Worm (Caenorhabditis elegans) whole organism, early embryonic: ENCODE measurements around the gene pag-3.
A peak's percentile ranks its signal among the peaks of the same experiment; 100 is the strongest.
"Not testable (repeated sequence)": the region's sequence is repeated elsewhere in the genome, so short reads cannot be mapped to it uniquely, and the experiment has no call there.

Experiments
- B0310.2 ChIP-seq: sonication (generic microtip); optimal IDR thresholded peaks from 2 replicates; lab custom pipeline; 2016; ENCODE audit warnings: mild to moderate bottlenecking, missing genetic modification characterization, missing compliant biosample characterization
- F13C5.2 ChIP-seq: sonication (generic microtip); optimal IDR thresholded peaks from 2 replicates; lab custom pipeline; 2017; ENCODE audit warnings: mild to moderate bottlenecking, missing genetic modification characterization, inconsistent platforms, missing compliant biosample characterization
- aly-1 ChIP-seq: sonication (generic microtip); optimal IDR thresholded peaks from 2 replicates; lab custom pipeline; 2016; ENCODE audit warnings: missing genetic modification characterization, missing compliant biosample characterization
- ama-1 ChIP-seq: fragments of 150-350 bp; optimal IDR thresholded peaks from 2 replicates; lab custom pipeline; 2014
- ceh-13 ChIP-seq: fragments of 200-800 bp; sonication (Bioruptor generic); optimal IDR thresholded peaks from 2 replicates; lab custom pipeline; 2018; ENCODE audit warnings: mild to moderate bottlenecking, missing genetic modification characterization, missing compliant biosample characterization
- ceh-36 ChIP-seq: sonication (generic microtip); optimal IDR thresholded peaks from 2 replicates; lab custom pipeline; 2016; ENCODE audit warnings: missing genetic modification characterization, inconsistent platforms, missing compliant biosample characterization
- ets-7 ChIP-seq: sonication (generic microtip); optimal IDR thresholded peaks from 2 replicates; lab custom pipeline; 2016; ENCODE audit warnings: missing genotype, missing genetic modification characterization, missing compliant biosample characterization
- flt-1 ChIP-seq: fragments of 200-800 bp; sonication (Bioruptor generic); IDR thresholded peaks from 2 replicates; pipeline ENCODE4 v1.3.6; 2022; ENCODE audit warnings: missing genetic modification characterization, missing compliant biosample characterization
- hmbx-1 ChIP-seq: sonication (generic microtip); optimal IDR thresholded peaks from 2 replicates; lab custom pipeline; 2016; ENCODE audit warnings: mild to moderate bottlenecking, missing genetic modification characterization, missing compliant biosample characterization
- hmg-4 ChIP-seq: fragments of 200-800 bp; sonication (Bioruptor generic); optimal IDR thresholded peaks from 2 replicates; lab custom pipeline; 2018; ENCODE audit warnings: mild to moderate bottlenecking, missing genetic modification characterization, missing compliant biosample characterization
- hnd-1 ChIP-seq: sonication (generic microtip); optimal IDR thresholded peaks from 2 replicates; lab custom pipeline; 2016; ENCODE audit warnings: missing genetic modification characterization, missing compliant biosample characterization
- pes-1 ChIP-seq: fragments of 200-800 bp; sonication (Bioruptor generic); IDR thresholded peaks from 2 replicates; pipeline ENCODE4 v1.3.6; 2022; ENCODE audit warnings: missing genetic modification reagents, missing genetic modification characterization, missing compliant biosample characterization
- scrt-1 ChIP-seq: fragments of 200-800 bp; sonication (Bioruptor generic); IDR thresholded peaks from 2 replicates; pipeline ENCODE4 v1.3.6; 2022; ENCODE audit warnings: missing genetic modification characterization, missing compliant biosample characterization
- sea-1 ChIP-seq: fragments of 200-800 bp; sonication (Bioruptor generic); conservative IDR thresholded peaks from 2 replicates; pipeline ENCODE4 v1.3.6; 2022; ENCODE audit warnings: missing genetic modification characterization, missing compliant biosample characterization
- tbx-11 ChIP-seq: fragments of 200-800 bp; sonication (Bioruptor generic); IDR thresholded peaks from 2 replicates; pipeline ENCODE4 v1.3.6; 2022; ENCODE audit warnings: missing genetic modification characterization, missing compliant biosample characterization
- tbx-37 ChIP-seq: fragments of 200-800 bp; sonication (Bioruptor generic); conservative IDR thresholded peaks from 2 replicates; pipeline ENCODE4 v1.3.6; 2022; ENCODE audit warnings: missing genetic modification reagents, missing genetic modification characterization, missing compliant biosample characterization
- tra-4 ChIP-seq: sonication (generic microtip); optimal IDR thresholded peaks from 2 replicates; lab custom pipeline; 2017; ENCODE audit warnings: missing genetic modification characterization, missing compliant biosample characterization

The pag-3 gene

DNA sequence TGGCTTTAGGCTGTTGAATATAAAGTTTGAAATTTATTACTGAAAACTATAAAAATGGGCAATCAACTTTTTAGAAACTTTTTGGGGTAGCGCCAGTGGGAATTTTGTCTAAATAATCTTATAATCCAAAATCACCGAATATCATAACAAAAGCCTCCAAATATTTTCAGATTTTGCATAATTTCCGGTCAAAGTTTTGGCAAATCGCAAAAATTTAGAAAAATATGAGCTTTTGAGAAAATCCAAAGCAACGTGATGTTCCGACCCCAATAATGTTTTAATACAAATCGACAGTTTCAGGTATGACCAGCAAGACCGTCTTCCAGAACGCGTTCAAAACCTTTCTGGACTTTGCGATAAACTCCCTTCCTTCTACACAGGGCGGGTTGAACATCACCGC, 24.9 kb upstream of the pag-3 start, which contains the start of gene emre-1:
TSS of gene emre-1 (plus strand) at position 301 of the 400 bp plus-strand sequence.
- TF ChIP-seq F13C5.2 (no peak), tbx-37 (GFP tag; lab: Robert Waterston, UW) (no peak), pes-1 (GFP tag; lab: Robert Waterston, UW) (no peak), ets-7 (no peak), scrt-1 (GFP tag; lab: Robert Waterston, UW) (no peak), hmg-4 (no peak), flt-1 (no peak), hnd-1 (no peak), ceh-36 (no peak), ceh-13 (GFP tag; lab: Kevin White, UChicago) (no peak), aly-1 (no peak), B0310.2 (tag; lab: Kevin White, UChicago) (no peak), ama-1 (lab: Kevin White, UChicago) (no peak), hmbx-1 (tag; lab: Kevin White, UChicago) (no peak), tra-4 (tag; lab: Kevin White, UChicago) (no peak), sea-1 (GFP tag; lab: Robert Waterston, UW) (no peak)

- no peak for TF ChIP-seq hnd-1
- TF ChIP-seq ama-1 (lab: Kevin White, UChicago), result no peak
- no peak for TF ChIP-seq aly-1
- no peak for TF ChIP-seq hmg-4
- no peak for TF ChIP-seq pes-1 (GFP tag; lab: Robert Waterston, UW)
- no peak for TF ChIP-seq ceh-13 (GFP tag; lab: Kevin White, UChicago)
- TF ChIP-seq tbx-11 (GFP tag; lab: Robert Waterston, UW), result no peak
- no peak for TF ChIP-seq sea-1 (GFP tag; lab: Robert Waterston, UW)
- no peak for TF ChIP-seq B0310.2 (tag; lab: Kevin White, UChicago)
- no peak for TF ChIP-seq scrt-1 (GFP tag; lab: Robert Waterston, UW)
- TF ChIP-seq tbx-37 (GFP tag; lab: Robert Waterston, UW), result no peak
- TF ChIP-seq ets-7, result no peak
- no peak for TF ChIP-seq hmbx-1 (tag; lab: Kevin White, UChicago)
- no peak for TF ChIP-seq flt-1
- TF ChIP-seq tra-4 (tag; lab: Kevin White, UChicago), result no peak
- no peak for TF ChIP-seq ceh-36
- no peak for TF ChIP-seq F13C5.2
Observed at ce11 chrX:14978756-14979155, 24.3 kb upstream of the pag-3 start.

DNA sequence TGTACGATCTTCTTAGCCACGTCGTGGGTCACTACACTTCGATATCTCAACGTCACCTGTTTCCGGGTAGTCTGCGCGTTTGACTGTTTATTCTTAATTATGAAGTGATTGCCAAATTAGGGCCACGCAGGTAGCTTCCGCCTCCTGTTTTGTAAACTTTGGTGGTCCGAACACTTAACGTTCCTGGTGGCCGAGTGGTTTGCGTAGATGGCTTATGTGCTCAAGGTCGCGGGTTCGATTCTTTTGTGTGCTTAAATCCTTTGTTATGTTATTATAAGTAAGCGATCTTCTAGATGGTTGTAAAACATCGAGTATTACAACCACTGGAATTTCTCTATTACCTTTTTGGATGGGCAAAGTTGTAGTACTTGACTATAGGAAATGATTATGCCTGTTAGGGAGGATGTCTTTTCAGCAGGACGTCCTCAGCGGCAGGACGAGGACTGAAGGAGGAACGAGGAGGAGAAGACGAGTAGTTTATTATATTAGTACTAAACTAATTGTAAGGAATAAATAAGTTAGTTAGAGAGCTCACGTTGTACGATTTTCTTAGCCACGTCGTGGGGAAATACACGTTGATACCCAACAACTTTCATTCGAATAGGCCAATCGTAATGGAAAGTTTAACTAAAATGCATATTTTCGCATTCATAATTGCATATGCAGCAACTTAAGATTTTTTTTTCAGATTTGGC, 22.5 kb upstream of the pag-3 start:
- TF ChIP-seq hmg-4, result no peak
- TF ChIP-seq pes-1 (GFP tag; lab: Robert Waterston, UW), result no peak
- TF ChIP-seq flt-1, result no peak
- no peak for TF ChIP-seq hnd-1
- no peak for TF ChIP-seq hmbx-1 (tag; lab: Kevin White, UChicago)
- no peak for TF ChIP-seq F13C5.2
- TF ChIP-seq ceh-13 (GFP tag; lab: Kevin White, UChicago), result no peak
- no peak for TF ChIP-seq tbx-11 (GFP tag; lab: Robert Waterston, UW)
- no peak for TF ChIP-seq B0310.2 (tag; lab: Kevin White, UChicago)
- TF ChIP-seq ets-7, result no peak

- peak; percentile 2 for TF ChIP-seq F13C5.2
- no peak for TF ChIP-seq ets-7
Observed at ce11 chrX:14975467-14976167, 21.2 kb upstream of the pag-3 start, which contains the start of gene F20D1.3. TSS of gene F20D1.3 (plus strand) at chrX:14976117.

ce11 chrX:14973085-14973484, 18.6 kb upstream of the pag-3 start:
- no peak for TF ChIP-seq tbx-37 (GFP tag; lab: Robert Waterston, UW)
- TF ChIP-seq F13C5.2, result no peak
- TF ChIP-seq tbx-11 (GFP tag; lab: Robert Waterston, UW), result no peak
- TF ChIP-seq B0310.2 (tag; lab: Kevin White, UChicago), result no peak
- TF ChIP-seq pes-1 (GFP tag; lab: Robert Waterston, UW), result no peak
- TF ChIP-seq flt-1, result no peak

ce11 chrX:14970221-14970801, 15.9 kb upstream of the pag-3 start, which contains the start of the genes flwr-1 and tbc-1:
TSS of gene flwr-1 (minus strand) at chrX:14970271.
TSS of gene tbc-1 (plus strand) at chrX:14970751.
- TF ChIP-seq F13C5.2 (peak; percentile 17), scrt-1 (GFP tag; lab: Robert Waterston, UW) (no peak)

DNA sequence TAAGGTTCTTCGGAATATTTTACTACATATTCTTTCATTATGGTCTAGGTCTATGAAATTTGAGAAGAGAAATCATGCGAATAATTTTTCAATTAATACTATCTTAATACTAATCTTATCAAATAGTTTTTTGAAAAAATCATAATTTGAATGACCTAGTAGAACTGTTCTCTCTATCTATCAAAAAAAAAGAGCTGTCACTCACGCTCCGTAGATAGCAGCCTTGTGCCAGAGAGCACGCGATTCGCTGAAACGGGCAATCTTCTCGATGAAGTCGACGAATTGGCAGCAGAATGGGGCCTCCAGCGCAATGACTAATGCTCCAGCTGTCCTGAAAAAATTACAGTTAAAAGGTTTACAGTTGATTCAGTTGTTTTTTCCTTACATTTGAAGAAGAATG, 15.2 kb upstream of the pag-3 start:
- TF ChIP-seq pes-1 (GFP tag; lab: Robert Waterston, UW), result no peak
- TF ChIP-seq aly-1, result no peak
- no peak for TF ChIP-seq ceh-36
- no peak for TF ChIP-seq scrt-1 (GFP tag; lab: Robert Waterston, UW)
- TF ChIP-seq B0310.2 (tag; lab: Kevin White, UChicago), result no peak
- TF ChIP-seq hmbx-1 (tag; lab: Kevin White, UChicago), result no peak
- no peak for TF ChIP-seq hnd-1
- TF ChIP-seq tbx-11 (GFP tag; lab: Robert Waterston, UW), result no peak
- TF ChIP-seq ceh-13 (GFP tag; lab: Kevin White, UChicago), result no peak

DNA sequence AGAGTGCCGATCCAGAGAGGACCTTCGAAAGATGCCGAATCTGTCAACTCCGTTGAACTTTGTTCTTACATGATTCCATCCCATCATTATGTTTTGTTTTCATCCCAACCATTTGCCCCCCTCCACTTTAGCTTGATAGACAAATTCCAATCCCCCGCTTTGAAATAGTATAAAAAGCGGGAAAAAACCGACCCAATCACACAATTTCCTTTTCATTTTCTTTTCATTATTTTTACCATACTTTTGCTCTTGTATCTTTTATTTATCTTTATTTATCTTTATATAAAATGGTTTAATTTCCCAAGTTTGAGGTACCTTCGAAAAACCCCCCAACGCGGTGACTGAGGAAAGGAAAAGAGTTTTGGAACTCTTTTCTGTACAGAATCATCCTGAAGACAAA, 12.1 kb upstream of the pag-3 start, which contains the start of gene F20D1.22:
TSS of gene F20D1.22 (plus strand) at position 301 of the 400 bp plus-strand sequence.
- TF ChIP-seq tbx-37 (GFP tag; lab: Robert Waterston, UW); sea-1 (GFP tag; lab: Robert Waterston, UW); flt-1: not testable (repeated sequence)
